Fruit fly (Drosophila melanogaster) whole organism, embryonic: ENCODE data around the gene CG4968.

Experiments
- Awh ChIP-seq: fragments of 200-800 bp; sonication (Bioruptor generic); IDR thresholded peaks from 2 replicates; pipeline ENCODE4, ENCODE4 v1.3.6; 2022; ENCODE audit warnings: missing biosample characterization, missing genetic modification characterization
- BEAF-32 ChIP-seq: fragments of 200-800 bp; sonication (Bioruptor generic); optimal IDR thresholded peaks from 3 replicates; lab custom pipeline; 2017; ENCODE audit warnings: missing biosample characterization, missing genetic modification characterization, mild to moderate bottlenecking, moderate library complexity, missing genetic modification reagents
- BtbVII ChIP-seq: fragments of 200-800 bp; sonication (Bioruptor generic); optimal IDR thresholded peaks from 3 replicates; lab custom pipeline; 2017; ENCODE audit warnings: missing biosample characterization, mild to moderate bottlenecking, missing genetic modification characterization
- Bteb2 ChIP-seq: fragments of 200-800 bp; sonication (Bioruptor generic); optimal IDR thresholded peaks from 2 replicates; lab custom pipeline; 2016; ENCODE audit warnings: missing biosample characterization, missing genetic modification characterization
- CG10267 ChIP-seq: fragments of 200-800 bp; sonication (Bioruptor generic); optimal IDR thresholded peaks from 2 replicates; lab custom pipeline; 2018; ENCODE audit warnings: missing biosample characterization, mild to moderate bottlenecking, missing genetic modification characterization, moderate library complexity
- CG11398 ChIP-seq: fragments of 200-800 bp; sonication (Bioruptor generic); optimal IDR thresholded peaks from 2 replicates; lab custom pipeline; 2016; ENCODE audit warnings: missing biosample characterization, missing genetic modification characterization
- CG11695 ChIP-seq: fragments of 200-800 bp; sonication (Bioruptor generic); IDR thresholded peaks from 3 replicates; pipeline ENCODE4 v1.3.6; 2022; ENCODE audit warnings: missing biosample characterization, missing genetic modification characterization
- CG11696 ChIP-seq: fragments of 200-800 bp; sonication (Bioruptor generic); IDR thresholded peaks from 2 replicates; pipeline ENCODE4 v1.3.6; 2022; ENCODE audit warnings: missing biosample characterization, missing genetic modification characterization
- CG12104 ChIP-seq: fragments of 200-800 bp; sonication (Bioruptor generic); optimal IDR thresholded peaks from 3 replicates; lab custom pipeline; 2016; ENCODE audit warnings: missing biosample characterization, missing genetic modification characterization
- CG12236 ChIP-seq: fragments of 200-800 bp; sonication (Bioruptor generic); optimal IDR thresholded peaks from 2 replicates; lab custom pipeline; 2016; ENCODE audit warnings: missing biosample characterization, missing genetic modification characterization
- CG12391 ChIP-seq: fragments of 200-800 bp; sonication (Bioruptor generic); optimal IDR thresholded peaks from 3 replicates; lab custom pipeline; 2018; ENCODE audit warnings: missing biosample characterization, mild to moderate bottlenecking, missing genetic modification characterization, moderate library complexity
- CG17802 ChIP-seq: fragments of 200-800 bp; sonication (Bioruptor generic); optimal IDR thresholded peaks from 2 replicates; lab custom pipeline; 2018; ENCODE audit warnings: missing biosample characterization, mild to moderate bottlenecking, missing genetic modification characterization, moderate library complexity
- CG2199 ChIP-seq: fragments of 200-800 bp; sonication (Bioruptor generic); IDR thresholded peaks from 3 replicates; pipeline ENCODE4 v1.3.6; 2022; ENCODE audit warnings: missing biosample characterization, missing genetic modification characterization
- CG2202 ChIP-seq: fragments of 200-800 bp; sonication (Bioruptor generic); optimal IDR thresholded peaks from 2 replicates; lab custom pipeline; 2018; ENCODE audit warnings: missing biosample characterization, mild to moderate bottlenecking, missing genetic modification characterization
- CG30403 ChIP-seq: fragments of 200-800 bp; sonication (Bioruptor generic); optimal IDR thresholded peaks from 3 replicates; lab custom pipeline; 2016; ENCODE audit warnings: missing biosample characterization, missing genetic modification characterization
- CG30431 ChIP-seq: fragments of 200-800 bp; sonication (Bioruptor generic); optimal IDR thresholded peaks from 2 replicates; lab custom pipeline; 2017; ENCODE audit warnings: missing biosample characterization, missing genetic modification characterization
- CG3163 ChIP-seq: fragments of 200-800 bp; sonication (Bioruptor generic); optimal IDR thresholded peaks from 3 replicates; lab custom pipeline; 2016; ENCODE audit warnings: missing biosample characterization, missing genetic modification characterization
- CG3847 ChIP-seq: fragments of 200-800 bp; sonication (Bioruptor generic); IDR thresholded peaks from 2 replicates; pipeline ENCODE4 v1.3.6; 2022; ENCODE audit warnings: missing biosample characterization, missing genetic modification characterization
- CG7357 ChIP-seq: fragments of 200-800 bp; sonication (Bioruptor generic); IDR thresholded peaks from 3 replicates; pipeline ENCODE4 v1.3.6; 2022; ENCODE audit warnings: missing biosample characterization, missing genetic modification characterization
- CG7963 ChIP-seq: fragments of 200-800 bp; sonication (Bioruptor generic); IDR thresholded peaks from 3 replicates; pipeline ENCODE4 v1.3.6; 2022; ENCODE audit warnings: missing biosample characterization, missing genetic modification characterization; ENCODE audit not compliant: partially characterized antibody
- CG7987 ChIP-seq: fragments of 200-800 bp; sonication (Bioruptor generic); optimal IDR thresholded peaks from 2 replicates; lab custom pipeline; 2018; ENCODE audit warnings: missing biosample characterization, mild to moderate bottlenecking, missing genetic modification characterization, moderate library complexity
- CG8290 ChIP-seq, 3 experiments: fragments of 200-800 bp; sonication (Bioruptor generic); optimal IDR thresholded peaks; 2 replicates each; lab custom pipeline; 2016 to 2019; ENCODE audit warnings: missing biosample characterization in 3 of 3, missing genetic modification characterization in 3 of 3, mild to moderate bottlenecking in 2 of 3, moderate library complexity in 1 of 3
- Dip3 ChIP-seq: fragments of 200-800 bp; sonication (Bioruptor generic); optimal IDR thresholded peaks from 3 replicates; lab custom pipeline; 2016; ENCODE audit warnings: missing biosample characterization, missing genetic modification characterization
- E2f2 ChIP-seq: fragments of 200-800 bp; sonication (Bioruptor generic); IDR thresholded peaks from 2 replicates; pipeline ENCODE4 v1.3.6; 2022; ENCODE audit warnings: missing biosample characterization, missing genetic modification characterization
- Fer2 ChIP-seq: fragments of 200-800 bp; sonication (Bioruptor generic); optimal IDR thresholded peaks from 2 replicates; lab custom pipeline; 2018; ENCODE audit warnings: missing biosample characterization, mild to moderate bottlenecking, missing genetic modification characterization, moderate library complexity
- HLH3B ChIP-seq: fragments of 200-800 bp; sonication (Bioruptor generic); IDR thresholded peaks from 2 replicates; pipeline ENCODE4 v1.3.6; 2022; ENCODE audit warnings: missing biosample characterization, missing genetic modification characterization
- Hand ChIP-seq: fragments of 200-800 bp; sonication (Bioruptor generic); optimal IDR thresholded peaks from 2 replicates; lab custom pipeline; 2017; ENCODE audit warnings: mild to moderate bottlenecking, missing biosample characterization, missing genetic modification reagents, missing genetic modification characterization
- NC2β ChIP-seq: fragments of 200-800 bp; sonication (Bioruptor generic); optimal IDR thresholded peaks from 2 replicates; lab custom pipeline; 2016; ENCODE audit warnings: missing biosample characterization, missing genetic modification characterization
- Six4 ChIP-seq: fragments of 200-800 bp; sonication (Bioruptor generic); optimal IDR thresholded peaks from 2 replicates; lab custom pipeline; 2016; ENCODE audit warnings: missing biosample characterization, missing genetic modification characterization
- Spps ChIP-seq: fragments of 200-800 bp; sonication (Bioruptor generic); optimal IDR thresholded peaks from 2 replicates; lab custom pipeline; 2018; ENCODE audit warnings: missing biosample characterization, mild to moderate bottlenecking, missing genetic modification characterization
- Tbp ChIP-seq: fragments of >200 bp; optimal IDR thresholded peaks from 2 replicates; lab custom pipeline; 2018; ENCODE audit warnings: missing biosample characterization, missing genetic modification characterization
- az2 ChIP-seq: fragments of 200-800 bp; sonication (Bioruptor generic); optimal IDR thresholded peaks from 3 replicates; lab custom pipeline; 2016; ENCODE audit warnings: missing biosample characterization, missing genetic modification characterization
- bab2 ChIP-seq: fragments of 200-800 bp; sonication (Bioruptor generic); optimal IDR thresholded peaks from 2 replicates; lab custom pipeline; 2016; ENCODE audit warnings: missing biosample characterization, missing genetic modification characterization
- bbx ChIP-seq: fragments of 200-800 bp; sonication (Bioruptor generic); IDR thresholded peaks from 2 replicates; pipeline ENCODE4 v1.3.6; 2022; ENCODE audit warnings: missing biosample characterization, missing genetic modification characterization; ENCODE audit not compliant: partially characterized antibody
- dmrt11E ChIP-seq: fragments of 200-800 bp; sonication (Bioruptor generic); optimal IDR thresholded peaks from 3 replicates; lab custom pipeline; 2018; ENCODE audit warnings: missing biosample characterization, mild to moderate bottlenecking, missing genetic modification characterization, moderate library complexity
- eyg ChIP-seq: fragments of 200-800 bp; sonication (Bioruptor generic); optimal IDR thresholded peaks from 3 replicates; lab custom pipeline; 2016; ENCODE audit warnings: missing biosample characterization, missing genetic modification characterization
- gcm2 ChIP-seq: fragments of 200-800 bp; sonication (Bioruptor generic); optimal IDR thresholded peaks from 2 replicates; lab custom pipeline; 2016; ENCODE audit warnings: missing biosample characterization, missing genetic modification characterization
- gfzf ChIP-seq: fragments of 200-800 bp; sonication (Bioruptor generic); optimal IDR thresholded peaks from 2 replicates; lab custom pipeline; 2016; ENCODE audit warnings: missing biosample characterization, mild to moderate bottlenecking, missing genetic modification characterization, moderate library complexity
- ind ChIP-seq: fragments of 200-800 bp; sonication (Bioruptor generic); optimal IDR thresholded peaks from 3 replicates; lab custom pipeline; 2016; ENCODE audit warnings: missing biosample characterization, missing genetic modification characterization
- mirr ChIP-seq: fragments of 200-800 bp; sonication (Bioruptor generic); optimal IDR thresholded peaks from 3 replicates; lab custom pipeline; 2018; ENCODE audit warnings: missing biosample characterization, mild to moderate bottlenecking, missing genetic modification characterization
- onecut ChIP-seq: fragments of 200-800 bp; sonication (Bioruptor generic); IDR thresholded peaks from 2 replicates; pipeline ENCODE4 v1.3.6; 2022; ENCODE audit warnings: missing biosample characterization, missing genetic modification characterization
- prd ChIP-seq, 3 experiments: fragments of >200 bp in 2 of 3; fragments of 200-800 bp in 1 of 3; sonication (Bioruptor generic) in 1 of 3; optimal IDR thresholded peaks in 2 of 3; IDR thresholded peaks in 1 of 3; 2 replicates in 2 of 3; 3 replicates in 1 of 3; pipeline versions ENCODE4 v1.3.6 to Lab custom; 2017 to 2022; ENCODE audit warnings: missing biosample characterization in 1 of 3, missing genetic modification characterization in 1 of 3
- psq ChIP-seq: fragments of 200-800 bp; sonication (Bioruptor generic); optimal IDR thresholded peaks from 2 replicates; lab custom pipeline; 2017; ENCODE audit warnings: missing biosample characterization, missing genetic modification characterization
- run ChIP-seq: fragments of 200-800 bp; sonication (Bioruptor generic); optimal IDR thresholded peaks from 3 replicates; lab custom pipeline; 2018; ENCODE audit warnings: missing biosample characterization, mild to moderate bottlenecking, missing genetic modification characterization
- slp2 ChIP-seq: fragments of 200-800 bp; sonication (Bioruptor generic); optimal IDR thresholded peaks from 2 replicates; lab custom pipeline; 2016; ENCODE audit warnings: missing biosample characterization, missing genetic modification characterization
- so ChIP-seq: fragments of 200-800 bp; sonication (Bioruptor generic); IDR thresholded peaks from 3 replicates; pipeline ENCODE4 v1.3.6; 2022; ENCODE audit warnings: missing biosample characterization, missing genetic modification characterization
- tgo ChIP-seq: fragments of 200-800 bp; sonication (Bioruptor generic); IDR thresholded peaks from 3 replicates; pipeline ENCODE4 v1.3.6; 2022; ENCODE audit warnings: missing biosample characterization, missing genetic modification characterization
- tin ChIP-seq: fragments of 200-800 bp; sonication (Bioruptor generic); optimal IDR thresholded peaks from 3 replicates; lab custom pipeline; 2016; ENCODE audit warnings: missing biosample characterization, missing genetic modification characterization
- trh ChIP-seq: fragments of 200-800 bp; sonication (Bioruptor generic); optimal IDR thresholded peaks from 2 replicates; lab custom pipeline; 2016; ENCODE audit warnings: missing biosample characterization, missing genetic modification characterization
- wek ChIP-seq: fragments of 200-800 bp; sonication (Bioruptor generic); optimal IDR thresholded peaks from 3 replicates; lab custom pipeline; 2018; ENCODE audit warnings: missing biosample characterization, mild to moderate bottlenecking, missing genetic modification characterization, moderate library complexity

CG4968 gene

DNA sequence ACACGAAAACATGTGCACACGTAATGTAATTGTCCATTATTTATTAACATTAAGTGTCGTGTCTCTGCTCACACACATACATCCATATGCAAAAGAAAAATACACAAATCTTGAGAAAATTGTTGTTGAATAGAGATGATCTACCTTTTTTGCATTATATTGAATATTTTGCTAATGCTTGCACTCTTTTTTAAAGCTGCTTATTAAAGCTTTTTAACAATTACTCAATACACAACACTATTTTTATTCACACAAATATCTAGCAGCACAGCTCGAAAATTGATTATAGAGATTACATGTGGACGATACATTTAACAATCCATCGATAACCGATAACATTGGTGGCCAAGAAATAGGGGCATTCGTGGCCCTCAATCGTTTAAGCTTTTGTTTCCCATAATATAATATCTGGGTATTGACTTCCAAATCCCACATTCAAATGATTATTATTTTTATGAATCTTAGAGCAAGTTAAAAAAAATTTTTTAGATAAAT is 14.6 kb upstream of the CG4968 start, which contains the start of gene Ufd4 (continued):
- TF ChIP-seq CG12236 (no peak), az2 (GFP tag; lab: Kevin White, UChicago) (peak; percentile 72), Spps (peak; percentile 43), CG7963 (GFP tag; lab: Robert Waterston, UW) (no peak), gcm2 (GFP tag; lab: Kevin White, UChicago) (peak; percentile 56), eyg (GFP tag; lab: Kevin White, UChicago) (peak; percentile 23), psq (GFP tag; lab: Kevin White, UChicago) (no peak), CG10267 (tag; lab: Kevin White, UChicago) (peak; percentile 74), CG30403 (peak; percentile 67), CG30431 (no peak), Dip3 (GFP tag; lab: Kevin White, UChicago) (peak; percentile 55), trh (GFP tag; lab: Kevin White, UChicago) (no peak), tin (GFP tag; lab: Kevin White, UChicago) (peak; percentile 68), Awh (no peak), CG11696 (GFP tag; lab: Robert Waterston, UW) (peak; percentile 40; the same call in 1 of the 2 replicates), bab2 (GFP tag; lab: Kevin White, UChicago) (peak; percentile 56), Hand (GFP tag; lab: Kevin White, UChicago) (peak; percentile 81), CG12391 (peak; percentile 82), HLH3B (GFP tag; lab: Robert Waterston, UW) (peak; percentile 74; the same call in 1 of the 2 replicates), ind (peak; percentile 63), bbx (GFP tag; lab: Robert Waterston, UW) (peak; percentile 61; the same call in 1 of the 2 replicates), CG11398 (GFP tag; lab: Kevin White, UChicago) (peak; percentile 57), mirr (GFP tag; lab: Kevin White, UChicago) (no peak), slp2 (peak; percentile 45), E2f2 (peak; percentile 33; the same call in 1 of the 2 replicates), CG11695 (GFP tag; lab: Robert Waterston, UW) (peak; percentile 63; the same call in 2 of the 3 replicates), BEAF-32 (GFP tag; lab: Kevin White, UChicago) (peak; percentile 55), Fer2 (no peak), BtbVII (GFP tag; lab: Kevin White, UChicago) (no peak), CG3163 (GFP tag; lab: Kevin White, UChicago) (peak; percentile 34), gfzf (GFP tag; lab: Kevin White, UChicago) (peak; percentile 14), CG7987 (GFP tag; lab: Kevin White, UChicago) (peak; percentile 43), Bteb2 (GFP tag; lab: Kevin White, UChicago) (peak; percentile 64), run (tag; lab: Kevin White, UChicago) (peak; percentile 1), tgo (GFP tag; lab: Robert Waterston, UW) (no peak), CG12104 (GFP tag; lab: Kevin White, UChicago) (peak; percentile 61), CG8290 (GFP tag; optimal IDR thresholded peaks at IDR 0.05; lab: Kevin White, UChicago) (peak; percentile 33), CG8290 (tag; optimal IDR thresholded peaks at IDR 0.05; lab: Kevin White, UChicago) (no peak), CG2202 (tag; lab: Kevin White, UChicago) (peak; percentile 0), CG17802 (no peak), Tbp (GFP tag; lab: Kevin White, UChicago) (no peak), onecut (GFP tag; lab: Robert Waterston, UW) (peak; percentile 93), prd (optimal IDR thresholded peaks at IDR 0.05; lab: Kevin White, UChicago) (no peak), prd (GFP tag; IDR thresholded peaks at IDR 0.05; lab: Robert Waterston, UW) (peak; percentile 75; the same call in 2 of the 3 replicates), CG3847 (GFP tag; lab: Robert Waterston, UW) (no peak), CG2199 (GFP tag; lab: Robert Waterston, UW) (0 out of 3 replicates have a peak, but pooled peaks have one; percentile 7), wek (GFP tag; lab: Kevin White, UChicago) (peak; percentile 98), CG7357 (no peak), Six4 (GFP tag; lab: Kevin White, UChicago) (peak; percentile 29), so (GFP tag; lab: Robert Waterston, UW) (no peak; the same call in 2 of the 3 replicates), dmrt11E (tag; lab: Kevin White, UChicago) (peak; percentile 62), NC2β (GFP tag; lab: Kevin White, UChicago) (peak; percentile 66)
